Fruit fly (Drosophila melanogaster): ENCODE results near the gene Ir75d.

- TF ChIP-seq CG14655 (GFP tag; optimal IDR thresholded peaks at IDR 0.05): no peak
- no peak for TF ChIP-seq D1 (tag; optimal IDR thresholded peaks at IDR 0.05)
- no peak for TF ChIP-seq fd96Ca (GFP tag; IDR thresholded peaks at IDR 0.05)
- TF ChIP-seq CG34367 (tag; optimal IDR thresholded peaks at IDR 0.05): no peak
- TF ChIP-seq CG15710 (tag; optimal IDR thresholded peaks at IDR 0.05): no peak
- no peak for TF ChIP-seq Ets98B (GFP tag; IDR thresholded peaks at IDR 0.05)
- TF ChIP-seq CG10348 (GFP tag; IDR thresholded peaks at IDR 0.05): no peak
- TF ChIP-seq Pif1A (GFP tag; optimal IDR thresholded peaks at IDR 0.05): no peak
- TF ChIP-seq rn (GFP tag; IDR thresholded peaks at IDR 0.05): no peak
Observed at dm6 chr3L:18950359-18950758, 39.4 kb upstream of the Ir75d start, which contains the start of gene CG6836.
